Fruit fly (Drosophila melanogaster) whole organism, wandering third instar larva: ENCODE data around the gene sesB.

Experiments used
- Hr78 ChIP-seq: fragments of >200 bp; optimal IDR thresholded peaks from 2 replicates; lab custom pipeline; 2017; ENCODE audit warnings: missing biosample characterization, missing genetic modification characterization
- N ChIP-seq: fragments of >200 bp; optimal IDR thresholded peaks from 2 replicates; lab custom pipeline; 2018; ENCODE audit warnings: missing biosample characterization, missing external identifiers, missing genetic modification characterization
- psq ChIP-seq: fragments of 200-800 bp; sonication (Bioruptor generic); optimal IDR thresholded peaks from 3 replicates; lab custom pipeline; 2017; ENCODE audit warnings: missing biosample characterization, mild to moderate bottlenecking, missing genetic modification characterization, moderate library complexity

DNA sequence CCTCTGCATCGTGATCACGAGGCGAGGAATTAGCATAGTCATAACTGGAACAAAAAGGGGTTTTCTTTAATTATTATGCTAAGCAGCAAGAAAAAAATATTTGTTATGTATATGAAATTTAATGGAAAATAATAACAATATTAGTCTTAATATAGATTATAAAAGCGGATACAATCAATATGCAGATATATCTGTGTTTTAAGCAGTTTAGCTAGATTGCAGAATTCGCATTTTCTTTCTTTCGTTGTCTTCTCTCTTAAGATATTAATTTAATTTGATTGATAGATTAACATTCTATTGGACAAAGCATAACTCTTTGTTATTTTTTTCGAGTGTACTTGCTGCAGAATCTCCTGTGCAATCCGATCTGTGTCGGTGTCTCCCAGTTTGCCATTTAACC lies 40.5 kb upstream of the sesB start:
- no peak for TF ChIP-seq Hr78
- peak; percentile 11 for TF ChIP-seq psq (GFP tag; lab: Kevin White, UChicago)
- no peak for TF ChIP-seq N (GFP tag; lab: Kevin White, UChicago)
